Worm (Caenorhabditis elegans): ENCODE data around the gene reps-1.

DNA sequence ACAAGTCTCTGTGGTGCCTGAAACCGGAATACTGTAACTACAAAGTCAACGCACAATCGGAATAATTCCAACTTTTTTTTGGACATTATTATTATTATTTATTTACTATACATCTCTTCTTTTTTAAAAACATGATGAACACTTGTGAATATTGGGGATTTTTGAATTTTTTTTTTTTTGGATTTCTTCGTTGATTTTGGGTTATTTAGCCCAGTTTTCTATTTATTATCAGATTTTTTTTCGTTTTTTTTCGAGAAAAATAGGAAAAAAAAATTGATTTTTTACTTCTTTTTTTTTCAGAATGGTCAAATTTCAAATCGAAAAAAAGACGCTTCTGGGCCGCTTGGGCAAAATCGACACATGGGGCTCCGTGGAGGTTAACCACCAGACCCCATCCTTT lies 7.7 kb upstream of the reps-1 start, which contains the start of gene tgt-2:
- TF ChIP-seq F57C9.4 (tag; optimal IDR thresholded peaks at IDR 0.05) (no peak), cebp-2 (GFP tag; IDR thresholded peaks at IDR 0.05) (no peak), efl-1 (GFP tag; optimal IDR thresholded peaks at IDR 0.05) (no peak), sdz-38 (tag; optimal IDR thresholded peaks at IDR 0.05) (no peak)

Measured in whole organism, young adult.